Fruit fly (Drosophila melanogaster): ENCODE measurements around the gene Kul.
A peak's percentile ranks its signal among the peaks of the same experiment; 100 is the strongest.

Kul gene

DNA sequence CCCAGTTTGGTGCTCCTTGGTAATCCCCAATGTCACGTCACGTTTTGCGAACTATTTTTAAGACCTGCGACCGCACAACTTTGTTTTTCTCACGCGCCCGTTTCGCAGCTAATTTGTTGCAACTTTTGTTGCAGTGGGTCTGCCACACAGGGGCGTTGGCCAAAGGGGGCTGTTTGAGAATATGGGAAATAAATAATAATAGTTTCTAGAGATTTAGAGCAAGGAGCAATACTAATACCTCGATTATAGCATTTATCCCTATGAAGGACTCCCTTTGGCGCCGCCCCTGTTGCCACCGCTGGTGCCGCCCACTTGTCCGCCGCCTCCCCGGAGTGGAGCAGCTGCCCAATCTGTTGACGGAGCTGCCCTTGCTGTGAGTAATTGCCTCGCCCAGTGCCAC, 29.6 kb downstream of the Kul start (continued):
- TF ChIP-seq ac (GFP tag; optimal IDR thresholded peaks at IDR 0.05) (no peak), ken (GFP tag; IDR thresholded peaks at IDR 0.05) (peak; percentile 63; the same call in 2 of the 3 replicates), CG7372 (GFP tag; IDR thresholded peaks at IDR 0.05) (0 out of 2 replicates have a peak, but pooled peaks have one; percentile 42), Med (GFP tag) (peak; percentile 55), CG7556 (GFP tag; optimal IDR thresholded peaks at IDR 0.05) (no peak), tgo (GFP tag; IDR thresholded peaks at IDR 0.05) (peak; percentile 44; the same call in 2 of the 3 replicates), z (GFP tag; IDR thresholded peaks at IDR 0.05) (0 out of 3 replicates have a peak, but pooled peaks have one; percentile 18), tup (GFP tag; optimal IDR thresholded peaks at IDR 0.05) (no peak), az2 (GFP tag; optimal IDR thresholded peaks at IDR 0.05) (peak; percentile 10), btn (GFP tag; optimal IDR thresholded peaks at IDR 0.05) (no peak), ham (GFP tag; IDR thresholded peaks at IDR 0.05) (no peak), pan (optimal IDR thresholded peaks at IDR 0.05) (no peak), pan (GFP tag; optimal IDR thresholded peaks at IDR 0.05 in 1 of 2, IDR thresholded peaks at IDR 0.05 in 1 of 2) (peak in 1 of 2 experiments; percentile 59), CG13424 (tag; optimal IDR thresholded peaks at IDR 0.05) (peak; percentile 30), CG10366 (GFP tag; IDR thresholded peaks at IDR 0.05) (peak; percentile 43; the same call in 1 of the 2 replicates), hkb (optimal IDR thresholded peaks at IDR 0.05) (no peak), hkb (GFP tag; IDR thresholded peaks at IDR 0.05) (0 out of 2 replicates have a peak, but pooled peaks have one; percentile 14), ase (GFP tag; IDR thresholded peaks at IDR 0.05) (peak; percentile 61; the same call in 2 of the 3 replicates), esg (GFP tag; conservative IDR thresholded peaks at IDR 0.05) (0 out of 2 replicates have a peak, but pooled peaks have one; percentile 21), Mrtf (GFP tag; IDR thresholded peaks at IDR 0.05) (peak; percentile 32; the same call in 1 of the 3 replicates), CG11093 (GFP tag; IDR thresholded peaks at IDR 0.05) (no peak), Awh (GFP tag; IDR thresholded peaks at IDR 0.05) (peak; percentile 45; the same call in 1 of the 2 replicates), Gug (GFP tag; IDR thresholded peaks at IDR 0.05) (peak; percentile 29; the same call in 1 of the 4 replicates), slbo (GFP tag; IDR thresholded peaks at IDR 0.05) (peak; percentile 46), gt (GFP tag; IDR thresholded peaks at IDR 0.05) (no peak), fd96Cb (tag; optimal IDR thresholded peaks at IDR 0.05) (peak; percentile 1), phol (tag; optimal IDR thresholded peaks at IDR 0.05) (peak; percentile 9), CG30403 (GFP tag; optimal IDR thresholded peaks at IDR 0.05) (peak; percentile 12), chm (GFP tag; IDR thresholded peaks at IDR 0.05) (0 out of 2 replicates have a peak, but pooled peaks have one; percentile 22), CG10979 (tag; optimal IDR thresholded peaks at IDR 0.05) (peak; percentile 20), ara (GFP tag; IDR thresholded peaks at IDR 0.05) (peak; percentile 34; the same call in 1 of the 2 replicates), ATbp (GFP tag; optimal IDR thresholded peaks at IDR 0.05) (peak; percentile 46), fd64A (GFP tag; optimal IDR thresholded peaks at IDR 0.05) (no peak), ci (GFP tag; IDR thresholded peaks at IDR 0.05) (peak; percentile 68), ewg (GFP tag; optimal IDR thresholded peaks at IDR 0.05) (peak; percentile 17), Hr51 (GFP tag; optimal IDR thresholded peaks at IDR 0.05) (no peak), HLH3B (GFP tag; IDR thresholded peaks at IDR 0.05) (peak; percentile 45; the same call in 1 of the 2 replicates), vvl (GFP tag; IDR thresholded peaks at IDR 0.05) (peak; percentile 63), Optix (GFP tag; IDR thresholded peaks at IDR 0.05) (peak; percentile 25; the same call in 1 of the 3 replicates), Drgx (GFP tag; IDR thresholded peaks at IDR 0.05) (peak; percentile 87), Ssrp (tag; optimal IDR thresholded peaks at IDR 0.05) (peak; percentile 11), bsh (GFP tag; optimal IDR thresholded peaks at IDR 0.05) (peak in 1 of 2 experiments; percentile 4), Ets65A (GFP tag) (peak; percentile 32), zfh1 (GFP tag; IDR thresholded peaks at IDR 0.05) (peak; percentile 59; the same call in 2 of the 3 replicates), H15 (GFP tag; IDR thresholded peaks at IDR 0.05) (peak; percentile 53; the same call in 1 of the 3 replicates), Ptx1 (GFP tag; IDR thresholded peaks at IDR 0.05) (peak; percentile 23; the same call in 1 of the 2 replicates), NC2β (GFP tag; optimal IDR thresholded peaks at IDR 0.05) (no peak), CG7357 (GFP tag; IDR thresholded peaks at IDR 0.05) (0 out of 3 replicates have a peak, but pooled peaks have one; percentile 26), Lpt (GFP tag; optimal IDR thresholded peaks at IDR 0.05) (no peak), grau (tag; optimal IDR thresholded peaks at IDR 0.05) (peak; percentile 3), zen2 (GFP tag; IDR thresholded peaks at IDR 0.05; ENCODE audit: partially characterized antibody) (no peak)

All from whole organism, embryonic.